Worm (Caenorhabditis elegans): ENCODE results near the gene nhr-207.
A peak's percentile ranks its signal among the peaks of the same experiment; 100 is the strongest.

nhr-207 gene

ce11 chrV:12080274-12080673 is 15.7 kb upstream of the nhr-207 start, which contains the start of gene R07B7.9:
TSS of gene R07B7.9 (minus strand) at chrV:12080374.
- TF ChIP-seq pha-4 (tag; optimal IDR thresholded peaks at IDR 0.05) (no peak), unc-62 (GFP tag; optimal IDR thresholded peaks at IDR 0.05) (no peak), M03D4.4 (tag; optimal IDR thresholded peaks at IDR 0.05) (no peak), nhr-28 (tag; optimal IDR thresholded peaks at IDR 0.05) (no peak), ces-1 (GFP tag; optimal IDR thresholded peaks at IDR 0.05) (no peak), ztf-11 (tag; optimal IDR thresholded peaks at IDR 0.05) (no peak), ceh-39 (tag; optimal IDR thresholded peaks at IDR 0.05) (no peak), bed-3 (GFP tag; optimal IDR thresholded peaks at IDR 0.05) (no peak), lin-13 (tag; optimal IDR thresholded peaks at IDR 0.05) (no peak), elt-1 (tag; optimal IDR thresholded peaks at IDR 0.05; ENCODE audit: borderline replicate concordance, insufficient read depth) (no peak), ham-2 (GFP tag; optimal IDR thresholded peaks at IDR 0.05) (no peak)

DNA sequence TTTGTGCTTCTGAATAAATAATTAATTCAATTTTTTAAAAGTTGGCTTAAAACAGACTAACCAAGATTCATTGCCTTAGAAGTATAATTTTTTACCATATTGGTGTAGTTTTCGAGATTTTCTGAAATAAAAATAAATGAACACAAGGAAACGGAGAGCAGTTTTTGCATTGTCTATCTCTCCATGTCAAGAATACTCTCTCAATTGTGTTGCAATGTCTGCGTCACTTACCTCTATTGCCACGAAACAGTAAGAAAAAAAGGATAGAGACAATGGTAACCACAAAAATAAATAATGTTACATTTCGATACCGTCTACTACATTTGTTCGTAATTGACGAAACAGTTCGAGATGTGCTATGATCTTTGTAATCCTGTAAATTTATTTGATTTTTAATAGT is 13.0 kb upstream of the nhr-207 start, which contains the start of gene R07B7.10:
R07B7.10 (plus strand) TSS at position 285 of the 400 bp plus-strand sequence.
- TF ChIP-seq snpc-4 (tag; optimal IDR thresholded peaks at IDR 0.05) (no peak), elt-3 (tag; optimal IDR thresholded peaks at IDR 0.05) (no peak), ztf-11 (tag; optimal IDR thresholded peaks at IDR 0.05) (no peak), sptf-1 (tag; optimal IDR thresholded peaks at IDR 0.05) (no peak), M03D4.4 (tag; optimal IDR thresholded peaks at IDR 0.05) (no peak), nhr-28 (tag; optimal IDR thresholded peaks at IDR 0.05) (no peak), ceh-39 (tag; optimal IDR thresholded peaks at IDR 0.05) (no peak), unc-120 (tag; optimal IDR thresholded peaks at IDR 0.05; ENCODE audit: poor library complexity, severe bottlenecking) (no peak), nhr-2 (tag; optimal IDR thresholded peaks at IDR 0.05) (no peak)

DNA sequence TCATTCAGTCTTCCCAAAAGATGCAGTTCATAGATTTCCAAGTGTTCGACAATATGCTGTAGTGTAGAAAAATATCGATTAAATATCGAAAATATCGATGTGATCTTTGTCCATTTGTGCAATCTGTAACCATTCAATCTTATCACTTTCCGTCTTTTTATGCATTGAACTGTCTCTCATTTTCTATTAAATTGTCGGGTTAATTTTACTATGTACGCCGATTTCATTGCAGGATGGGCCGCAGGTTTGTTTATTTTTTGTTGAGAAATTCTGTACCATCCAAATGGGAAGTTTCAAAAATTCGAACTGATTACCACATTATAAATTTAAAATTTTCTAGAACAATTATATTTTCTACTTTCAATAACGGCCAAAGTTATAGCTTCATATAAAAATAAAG is 11.7 kb upstream of the nhr-207 start, which contains the start of gene R07B7.8:
R07B7.8 (minus strand) TSS at position 101 of the 400 bp plus-strand sequence.
- TF ChIP-seq nhr-12 (tag; optimal IDR thresholded peaks at IDR 0.05) (no peak), mab-5 (tag; optimal IDR thresholded peaks at IDR 0.05) (no peak), elt-1 (tag; optimal IDR thresholded peaks at IDR 0.05; ENCODE audit: borderline replicate concordance, insufficient read depth) (no peak), unc-39 (tag; optimal IDR thresholded peaks at IDR 0.05) (no peak), hlh-1 (tag; optimal IDR thresholded peaks at IDR 0.05) (no peak), drap-1 (GFP tag; optimal IDR thresholded peaks at IDR 0.05) (no peak), lsy-2 (tag; optimal IDR thresholded peaks at IDR 0.05) (no peak), ceh-43 (GFP tag; optimal IDR thresholded peaks at IDR 0.05) (no peak), ztf-11 (tag; optimal IDR thresholded peaks at IDR 0.05) (no peak)

DNA sequence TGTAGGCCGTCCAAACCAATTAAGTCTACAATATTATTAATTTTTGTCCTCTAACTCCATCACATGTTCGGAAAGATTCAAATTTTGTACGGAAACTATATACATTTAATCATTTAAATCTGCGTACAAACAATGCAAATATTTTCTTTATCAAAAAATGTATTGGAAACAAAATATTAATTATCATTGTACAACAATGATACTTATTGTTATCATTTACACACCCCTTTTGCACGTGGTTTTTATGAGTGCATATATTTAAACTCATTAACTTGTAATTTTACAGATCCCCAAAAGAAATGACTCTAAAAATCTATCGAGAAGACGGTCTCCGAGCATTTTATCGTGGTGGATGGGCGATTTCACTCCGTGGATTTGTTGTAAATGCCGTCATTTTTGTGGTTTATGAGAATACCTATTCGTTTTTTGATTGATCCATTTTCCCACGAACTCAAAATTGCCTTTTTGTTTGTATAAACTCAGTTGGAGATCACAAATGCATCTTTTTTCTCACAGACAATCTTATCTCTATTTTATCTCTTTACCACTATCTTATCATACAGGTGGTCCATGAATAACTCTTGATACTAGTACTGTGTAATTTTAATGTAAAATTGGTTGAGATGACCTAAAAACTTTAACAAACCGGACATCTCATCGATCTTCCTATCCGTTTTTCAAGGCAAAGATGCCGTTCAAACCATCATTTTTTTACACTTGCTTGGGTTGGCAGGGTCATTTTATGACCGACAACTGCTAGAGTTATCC is 9.9 kb upstream of the nhr-207 start:
- peak; percentile 67 for TF ChIP-seq hlh-1 (tag; optimal IDR thresholded peaks at IDR 0.05)
- no peak for TF ChIP-seq nhr-12 (tag; optimal IDR thresholded peaks at IDR 0.05)
- TF ChIP-seq mep-1 (tag; optimal IDR thresholded peaks at IDR 0.05): no peak
- no peak for TF ChIP-seq unc-120 (tag; optimal IDR thresholded peaks at IDR 0.05; ENCODE audit: poor library complexity, severe bottlenecking)
- no peak for TF ChIP-seq ceh-39 (tag; optimal IDR thresholded peaks at IDR 0.05)

ce11 chrV:12086934-12087333 is 9.0 kb upstream of the nhr-207 start, which contains the start of gene gana-1:
TSS of gene gana-1 (plus strand) at chrV:12087234.
- no peak for TF ChIP-seq nhr-237 (tag; optimal IDR thresholded peaks at IDR 0.05)
- TF ChIP-seq unc-62 (GFP tag; optimal IDR thresholded peaks at IDR 0.05): no peak
- no peak for TF ChIP-seq ham-2 (GFP tag; optimal IDR thresholded peaks at IDR 0.05)
- TF ChIP-seq nhr-76 (tag; optimal IDR thresholded peaks at IDR 0.05): no peak
- TF ChIP-seq ceh-83 (GFP tag; optimal IDR thresholded peaks at IDR 0.05): no peak
- no peak for TF ChIP-seq mls-2 (tag; optimal IDR thresholded peaks at IDR 0.05)
- no peak for TF ChIP-seq hlh-1 (tag; optimal IDR thresholded peaks at IDR 0.05)
- TF ChIP-seq bed-3 (GFP tag; optimal IDR thresholded peaks at IDR 0.05): no peak
- TF ChIP-seq nhr-12 (tag; optimal IDR thresholded peaks at IDR 0.05): no peak
- no peak for TF ChIP-seq blmp-1 (tag; optimal IDR thresholded peaks at IDR 0.05)
- no peak for TF ChIP-seq lsy-2 (tag; optimal IDR thresholded peaks at IDR 0.05)
- no peak for TF ChIP-seq nhr-28 (tag; optimal IDR thresholded peaks at IDR 0.05)
- no peak for TF ChIP-seq ceh-39 (tag; optimal IDR thresholded peaks at IDR 0.05)
- TF ChIP-seq drap-1 (GFP tag; optimal IDR thresholded peaks at IDR 0.05): no peak
- no peak for TF ChIP-seq M03D4.4 (tag; optimal IDR thresholded peaks at IDR 0.05)
- TF ChIP-seq cnd-1 (tag; optimal IDR thresholded peaks at IDR 0.05): no peak
- TF ChIP-seq unc-39 (tag; optimal IDR thresholded peaks at IDR 0.05): no peak
- no peak for TF ChIP-seq pha-4 (tag; optimal IDR thresholded peaks at IDR 0.05)
- no peak for TF ChIP-seq ceh-43 (GFP tag; optimal IDR thresholded peaks at IDR 0.05)
- no peak for TF ChIP-seq tbx-8 (GFP tag; optimal IDR thresholded peaks at IDR 0.05)

Measured in whole organism, mixed stage, embryonic.